Fruit fly (Drosophila melanogaster): Measurements from ENCODE around the gene CG34057.

CG34057 gene

DNA sequence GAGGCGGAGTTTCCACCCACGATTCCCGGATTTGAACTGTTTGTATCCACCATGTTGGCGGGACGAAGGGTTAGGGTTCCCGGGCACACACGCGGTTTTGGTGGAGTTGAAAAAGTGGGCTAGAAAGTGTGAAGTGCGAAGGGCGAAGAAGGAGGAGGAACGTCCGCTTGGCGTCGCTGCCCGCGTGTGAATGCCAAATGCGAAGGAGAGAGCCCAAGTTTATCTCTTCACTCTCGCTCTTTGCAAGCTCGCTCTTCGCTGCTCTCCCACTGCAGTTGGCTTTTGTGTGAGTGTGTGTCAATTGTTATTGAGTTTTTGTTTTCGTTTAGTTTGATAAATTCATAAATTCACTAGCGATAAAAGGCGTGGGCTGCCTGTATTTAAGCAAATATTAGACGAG, 16.3 kb upstream of the CG34057 start:
- peak; percentile 78 to 91 for TF ChIP-seq dl (GFP tag; optimal IDR thresholded peaks at IDR 0.05; ENCODE audit: insufficient read depth in 1 of 2, partially characterized antibody in 2 of 2)
- TF ChIP-seq Dif (GFP tag; optimal IDR thresholded peaks at IDR 0.05; ENCODE audit: partially characterized antibody) = peak; percentile 96
- no peak for TF ChIP-seq Abd-B (GFP tag; optimal IDR thresholded peaks at IDR 0.05)

DNA sequence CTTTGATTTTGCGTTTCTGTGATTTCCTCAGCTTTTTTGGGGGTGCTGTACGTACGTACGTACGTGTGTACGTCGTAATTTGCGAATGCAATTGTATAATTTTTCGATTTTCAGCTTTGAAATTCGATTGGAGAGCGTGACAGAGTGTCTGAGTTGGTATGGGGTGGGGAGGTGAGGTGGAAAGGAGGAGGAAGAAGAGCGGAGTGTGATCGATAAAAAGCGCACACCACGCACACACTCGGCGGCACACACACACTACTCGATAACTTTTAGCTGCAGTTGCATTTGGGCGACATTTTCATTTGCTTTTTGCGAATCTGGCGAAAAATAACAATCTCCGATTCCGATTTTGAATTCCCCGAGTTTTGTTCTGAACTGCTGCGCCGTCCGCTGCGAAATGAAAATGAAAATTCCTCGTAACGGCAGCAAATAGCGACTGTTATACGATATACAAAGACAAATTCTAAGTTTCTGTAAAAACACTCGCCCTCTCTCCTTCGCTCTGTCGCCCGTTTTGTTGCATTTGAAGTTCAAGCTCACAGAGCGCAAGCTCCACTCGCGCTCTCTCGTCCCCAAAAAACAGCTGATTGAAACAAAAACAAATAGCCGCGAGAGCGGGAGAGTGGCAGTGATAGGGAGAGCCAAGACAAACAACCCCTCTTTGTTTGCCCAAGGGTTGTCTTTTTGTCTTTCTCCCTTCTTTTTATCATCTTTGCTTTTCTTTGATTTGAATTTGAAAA, 15.5 kb upstream of the CG34057 start, which contains the start of gene CG13907:
TSS of gene CG13907 (minus strand) at position 518 of the 740 bp plus-strand sequence.
- TF ChIP-seq rgr (GFP tag; optimal IDR thresholded peaks at IDR 0.05) = peak; percentile 31
- TF ChIP-seq Hnf4 (GFP tag; optimal IDR thresholded peaks at IDR 0.05) = peak; percentile 30
- TF ChIP-seq dl (GFP tag; optimal IDR thresholded peaks at IDR 0.05; ENCODE audit: insufficient read depth in 1 of 2, partially characterized antibody in 2 of 2) = peak; percentile 77 to 82
- TF ChIP-seq pan (optimal IDR thresholded peaks at IDR 0.05) = no peak
- TF ChIP-seq Dif (GFP tag; optimal IDR thresholded peaks at IDR 0.05; ENCODE audit: partially characterized antibody) = peak; percentile 83

DNA sequence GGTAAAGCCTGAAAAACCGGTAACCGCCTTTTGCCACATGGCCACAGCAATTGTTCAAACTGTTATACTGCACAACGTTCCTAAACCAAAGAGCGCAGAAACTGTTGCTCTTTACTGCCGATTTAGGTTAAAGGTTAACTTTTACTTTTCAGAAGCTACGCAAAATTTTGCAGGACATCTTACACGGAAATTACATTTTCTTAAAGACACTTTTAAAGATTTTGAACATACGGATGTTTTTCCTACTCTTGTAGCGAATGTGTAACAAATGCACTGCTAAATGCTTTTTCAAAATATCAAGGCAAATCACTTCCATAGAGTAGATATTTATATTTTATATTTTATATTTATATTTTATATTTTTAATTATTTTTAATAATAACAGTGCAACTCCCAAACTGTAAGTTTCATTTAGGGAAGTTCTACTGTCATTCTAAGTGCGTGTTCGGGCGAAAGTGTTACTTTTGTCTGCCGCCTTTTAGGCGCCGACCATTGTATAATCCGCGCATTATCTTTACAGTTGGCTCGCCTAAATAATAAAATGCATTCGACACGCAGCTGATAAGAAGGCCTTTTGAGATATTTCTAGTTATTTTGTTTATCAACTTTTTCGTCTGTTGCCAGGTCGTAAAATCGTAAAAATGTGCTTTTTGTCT, 14.8 kb upstream of the CG34057 start:
- TF ChIP-seq dsf (GFP tag; optimal IDR thresholded peaks at IDR 0.05; ENCODE audit: borderline replicate concordance) (no peak), CrebA (GFP tag; optimal IDR thresholded peaks at IDR 0.05; ENCODE audit: borderline replicate concordance) (no peak), Dfd (GFP tag; optimal IDR thresholded peaks at IDR 0.05) (no peak), usp (GFP tag; optimal IDR thresholded peaks at IDR 0.05) (no peak), N (GFP tag; optimal IDR thresholded peaks at IDR 0.05) (no peak), sv (GFP tag; optimal IDR thresholded peaks at IDR 0.05) (no peak)

DNA sequence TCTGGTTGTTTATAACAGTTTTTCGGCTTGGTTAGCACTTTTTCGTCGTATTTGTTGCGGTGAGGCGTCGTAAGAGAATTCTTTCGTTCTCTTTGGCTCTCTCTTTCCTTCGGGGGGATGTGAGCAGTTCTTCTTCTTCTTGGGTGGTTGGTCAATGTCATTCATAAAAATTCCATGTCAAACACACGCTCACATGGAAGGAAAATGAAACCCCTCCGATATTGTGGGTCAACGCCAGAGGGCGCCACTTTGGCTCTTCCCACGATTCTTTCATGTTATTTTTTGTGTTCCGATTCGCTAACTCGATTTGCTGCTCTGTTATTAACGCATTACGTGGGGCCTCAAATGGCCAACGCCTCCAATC, 14.3 kb upstream of the CG34057 start:
- TF ChIP-seq Hnf4 (GFP tag; optimal IDR thresholded peaks at IDR 0.05) (no peak), Dif (GFP tag; optimal IDR thresholded peaks at IDR 0.05; ENCODE audit: partially characterized antibody) (no peak), sv (GFP tag; optimal IDR thresholded peaks at IDR 0.05) (no peak), Myc (optimal IDR thresholded peaks at IDR 0.05) (no peak), sage (GFP tag; optimal IDR thresholded peaks at IDR 0.05) (no peak), rgr (GFP tag; optimal IDR thresholded peaks at IDR 0.05) (no peak)

DNA sequence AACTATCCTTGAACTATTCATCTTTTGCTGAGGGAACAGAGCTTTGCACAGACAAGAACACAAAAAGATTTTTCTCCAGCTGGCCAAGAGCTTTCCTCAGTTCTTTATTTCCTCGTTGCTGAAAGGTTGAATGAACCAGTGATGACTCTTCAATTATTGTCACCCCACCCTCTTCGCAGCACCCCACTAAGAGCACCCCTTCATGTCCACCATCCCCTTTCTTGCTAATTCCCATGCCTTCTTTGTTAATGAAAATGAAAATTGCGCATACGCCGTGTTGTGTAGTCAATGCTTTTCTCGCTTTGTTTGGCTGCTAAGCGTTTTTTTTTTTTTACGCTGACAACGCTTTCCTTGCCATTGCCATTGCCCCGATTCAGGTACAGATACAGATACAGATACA, 13.4 kb upstream of the CG34057 start:
- TF ChIP-seq jim (GFP tag; optimal IDR thresholded peaks at IDR 0.05) (no peak), N (GFP tag; optimal IDR thresholded peaks at IDR 0.05) (no peak), lola (GFP tag; optimal IDR thresholded peaks at IDR 0.05) (no peak), Rel (GFP tag; optimal IDR thresholded peaks at IDR 0.05) (no peak), Rel (tag; optimal IDR thresholded peaks at IDR 0.05) (no peak), psq (GFP tag; optimal IDR thresholded peaks at IDR 0.05) (no peak)

DNA sequence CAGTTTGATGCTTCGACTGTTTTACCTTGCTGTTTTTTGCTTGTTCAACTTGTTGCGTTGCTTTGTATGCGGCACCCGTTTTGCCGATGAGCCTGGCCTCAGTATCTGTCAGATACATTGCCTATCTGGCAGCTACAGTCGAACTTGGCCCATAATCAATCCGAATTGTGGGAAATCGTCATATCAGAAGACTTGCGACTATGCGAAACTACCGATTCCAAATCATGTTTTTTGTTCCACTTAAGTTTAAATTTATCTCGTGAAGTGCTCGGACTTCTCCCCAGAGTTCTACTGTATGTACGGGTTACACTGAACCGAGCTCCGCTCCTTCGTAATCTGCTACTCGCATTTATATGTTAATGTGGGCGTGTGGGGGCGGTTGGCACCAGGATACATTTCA, 12.9 kb upstream of the CG34057 start:
- TF ChIP-seq lola (GFP tag; optimal IDR thresholded peaks at IDR 0.05) (no peak), h (GFP tag; optimal IDR thresholded peaks at IDR 0.05) (no peak), brk (GFP tag; optimal IDR thresholded peaks at IDR 0.05) (no peak)

DNA sequence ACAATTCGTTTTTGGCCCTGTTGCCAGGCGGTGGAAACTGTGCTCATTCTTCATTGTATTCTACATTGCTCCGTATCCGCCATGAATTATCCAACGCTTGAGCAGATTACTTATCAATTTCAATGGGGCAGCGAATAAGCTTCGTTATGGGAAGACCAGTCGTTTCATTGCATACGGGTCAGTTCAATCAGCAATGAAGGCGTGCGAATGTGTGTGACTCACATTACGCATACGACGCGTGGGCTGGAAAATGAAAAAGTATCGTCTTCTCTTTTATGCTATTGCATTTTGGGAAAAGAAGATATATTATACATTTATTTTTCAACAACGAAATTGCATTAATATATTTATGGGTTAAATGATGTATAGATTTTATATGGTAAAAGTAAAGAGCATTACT, 12.2 kb upstream of the CG34057 start:
- TF ChIP-seq fru (GFP tag; optimal IDR thresholded peaks at IDR 0.05) (no peak), Rel (GFP tag; optimal IDR thresholded peaks at IDR 0.05) (no peak), Rel (tag; optimal IDR thresholded peaks at IDR 0.05) (peak; percentile 14)

DNA sequence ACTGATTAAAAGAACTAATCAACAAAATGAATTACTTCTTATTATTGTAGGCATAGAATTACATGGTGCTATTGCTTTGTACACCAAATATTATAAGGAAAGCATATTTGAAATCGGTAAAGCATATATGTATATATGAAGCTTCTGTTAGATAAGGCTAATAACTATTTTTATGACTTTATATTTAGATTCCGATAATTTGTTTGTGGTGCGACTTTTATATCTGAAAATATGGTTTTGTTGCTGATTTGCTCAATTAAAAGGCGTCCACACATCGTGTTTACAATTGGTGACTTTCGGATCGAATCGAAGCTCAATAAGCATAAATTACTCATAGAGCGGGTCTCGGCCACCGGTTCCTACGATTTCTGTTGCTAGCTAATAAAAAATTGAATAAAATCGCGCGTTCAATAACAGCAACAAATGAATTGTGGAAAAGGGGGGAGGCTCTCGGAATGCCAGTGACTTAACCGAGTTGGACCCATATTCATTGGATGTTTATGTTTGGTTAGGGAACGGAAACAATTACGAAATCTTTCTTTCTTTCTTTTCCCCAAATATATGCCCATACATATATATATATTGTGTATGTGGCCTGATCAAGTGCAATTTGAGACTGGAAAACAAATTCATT, 11.4 kb upstream of the CG34057 start:
- TF ChIP-seq jim (GFP tag; optimal IDR thresholded peaks at IDR 0.05) (no peak), sv (GFP tag; optimal IDR thresholded peaks at IDR 0.05) (no peak), dl (GFP tag; optimal IDR thresholded peaks at IDR 0.05; ENCODE audit: insufficient read depth in 1 of 2, partially characterized antibody in 2 of 2) (no peak), CG32264 (GFP tag; optimal IDR thresholded peaks at IDR 0.05) (no peak), fru (GFP tag; optimal IDR thresholded peaks at IDR 0.05) (no peak), h (GFP tag; optimal IDR thresholded peaks at IDR 0.05) (no peak), woc (GFP tag; optimal IDR thresholded peaks at IDR 0.05) (no peak), Abd-B (GFP tag; optimal IDR thresholded peaks at IDR 0.05) (no peak), dsf (GFP tag; optimal IDR thresholded peaks at IDR 0.05; ENCODE audit: borderline replicate concordance) (no peak), Myc (optimal IDR thresholded peaks at IDR 0.05) (no peak), Dfd (GFP tag; optimal IDR thresholded peaks at IDR 0.05) (no peak), Dif (GFP tag; optimal IDR thresholded peaks at IDR 0.05; ENCODE audit: partially characterized antibody) (no peak), ey (GFP tag; optimal IDR thresholded peaks at IDR 0.05) (no peak), lola (GFP tag; optimal IDR thresholded peaks at IDR 0.05) (no peak), HLH106 (tag; optimal IDR thresholded peaks at IDR 0.05) (no peak), Sp1 (GFP tag; optimal IDR thresholded peaks at IDR 0.05) (no peak), OdsH (GFP tag; optimal IDR thresholded peaks at IDR 0.05) (no peak), N (GFP tag; optimal IDR thresholded peaks at IDR 0.05) (no peak), CrebA (GFP tag; optimal IDR thresholded peaks at IDR 0.05; ENCODE audit: borderline replicate concordance) (no peak), Mio (GFP tag; optimal IDR thresholded peaks at IDR 0.05) (no peak)

Measured in whole organism, wandering third instar larva.